Worm (Caenorhabditis elegans) whole organism, L4/young adult: ENCODE measurements around the gene W08G11.5.

ENCODE experiments used
- W03F9.2 ChIP-seq: fragments of 150-350 bp; optimal IDR thresholded peaks from 2 replicates; lab custom pipeline; 2014; ENCODE audit warnings: missing biosample characterization, missing genetic modification characterization
- dao-5 ChIP-seq: sonication (generic microtip); optimal IDR thresholded peaks from 2 replicates; lab custom pipeline; 2016; ENCODE audit warnings: missing genotype, missing genetic modification characterization, moderate library complexity, missing compliant biosample characterization
- him-1 ChIP-seq: sonication (generic microtip); optimal IDR thresholded peaks from 2 replicates; lab custom pipeline; 2016; ENCODE audit warnings: missing genotype, missing genetic modification reagents, missing genetic modification characterization, missing compliant biosample characterization

- TF ChIP-seq him-1, result peak; percentile 52
- peak; percentile 71 for TF ChIP-seq dao-5 (tag; lab: Kevin White, UChicago)
- TF ChIP-seq W03F9.2 (tag; lab: Kevin White, UChicago), result peak; percentile 9
These were observed 23.7 kb upstream of the W08G11.5 start for ce11 chrV:16370039-16370438.
